Fruit fly (Drosophila melanogaster): ENCODE data around the gene CG43638.

- TF ChIP-seq CTCF (optimal IDR thresholded peaks at IDR 0.05) (no peak), CG8478 (optimal IDR thresholded peaks at IDR 0.05) (no peak)
These were observed 16.4 kb upstream of the CG43638 start for dm6 chr3L:12027929-12028328.
